Worm (Caenorhabditis elegans): ENCODE data around the gene urm-1.
A peak's percentile ranks its signal among the peaks of the same experiment; 100 is the strongest.

Gene urm-1

DNA sequence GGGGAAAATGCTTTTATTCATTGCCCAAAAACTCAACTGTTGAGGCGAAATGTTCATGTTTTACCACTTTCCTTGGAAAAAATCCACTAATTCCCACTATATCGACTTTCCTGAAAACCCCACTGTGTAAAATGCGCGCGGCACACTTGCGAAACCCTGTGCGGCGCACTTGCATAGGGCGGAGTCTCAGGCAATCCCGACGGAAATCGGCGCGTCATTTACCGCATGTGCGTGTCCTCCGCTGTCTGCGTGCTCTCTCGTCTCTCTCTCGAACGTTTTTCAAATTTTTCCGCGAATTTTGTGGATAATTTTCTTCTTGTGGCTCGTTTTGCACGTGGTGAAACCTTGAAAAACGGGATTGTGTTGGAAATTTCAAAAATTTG is 44.1 kb upstream of the urm-1 start, which contains the start of gene atx-2 (continued):
- TF ChIP-seq unc-62 (GFP tag; optimal IDR thresholded peaks at IDR 0.05 in 1 of 2) (no peak), unc-62 (tag; optimal IDR thresholded peaks at IDR 0.05) (no peak), T26A8.4 (GFP tag; IDR thresholded peaks at IDR 0.05) (peak; percentile 91), nhr-25 (tag; optimal IDR thresholded peaks at IDR 0.05; ENCODE audit: borderline replicate concordance, insufficient read depth) (no peak), madf-9 (GFP tag; conservative IDR thresholded peaks at IDR 0.05) (peak; percentile 99), dve-1 (tag; optimal IDR thresholded peaks at IDR 0.05; ENCODE audit: insufficient read depth) (peak; percentile 82), nhr-10 (tag; optimal IDR thresholded peaks at IDR 0.05) (peak; percentile 26), pha-4 (GFP tag; IDR thresholded peaks at IDR 0.05) (peak; percentile 91), pha-4 (tag; optimal IDR thresholded peaks at IDR 0.05) (no peak), nhr-28 (tag; optimal IDR thresholded peaks at IDR 0.05) (peak; percentile 23), dmd-6 (GFP tag; IDR thresholded peaks at IDR 0.05) (peak; percentile 87), lin-38 (GFP tag; IDR thresholded peaks at IDR 0.05) (peak; percentile 98)

DNA sequence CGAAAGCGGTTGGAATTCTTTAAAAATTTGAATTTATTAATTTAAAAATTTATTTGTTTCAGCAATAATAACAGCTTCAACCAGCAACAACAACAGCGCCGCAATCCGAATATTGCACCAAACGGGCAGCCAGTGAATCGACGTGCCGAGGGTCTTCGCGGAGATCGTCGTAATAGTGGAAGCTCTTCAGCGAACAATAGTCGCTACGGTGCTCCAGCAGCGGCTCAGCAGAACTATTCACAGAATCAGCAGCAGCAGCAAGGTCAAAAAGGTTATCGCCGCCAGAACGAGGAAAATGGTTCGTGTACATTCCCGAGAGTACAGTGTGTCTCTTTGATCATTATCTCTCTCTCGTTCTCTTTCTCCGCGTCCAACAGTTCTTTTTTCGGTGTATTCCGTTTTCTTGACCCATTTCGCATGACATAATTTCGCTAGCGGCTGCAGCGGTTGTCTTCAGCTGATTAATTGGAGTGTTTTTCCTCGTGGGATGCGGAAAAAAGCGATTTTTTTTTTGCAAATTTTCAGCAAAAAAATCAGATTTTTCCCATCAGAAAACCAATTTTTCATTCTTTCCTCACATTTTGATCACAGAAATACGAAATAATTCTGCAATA is 42.2 kb upstream of the urm-1 start:
- TF ChIP-seq mes-2 (tag; optimal IDR thresholded peaks at IDR 0.05; ENCODE audit: poor library complexity, severe bottlenecking) (no peak), Y75B8A.6 (GFP tag; IDR thresholded peaks at IDR 0.05) (no peak), aha-1 (tag) (peak; percentile 56), dve-1 (tag; optimal IDR thresholded peaks at IDR 0.05; ENCODE audit: insufficient read depth) (no peak), set-16 (GFP tag; IDR thresholded peaks at IDR 0.05) (peak; percentile 46; the same call in 1 of the 2 replicates), hmg-1.1 (GFP tag; IDR thresholded peaks at IDR 0.05) (0 out of 2 replicates have a peak, but pooled peaks have one; percentile 14)

DNA sequence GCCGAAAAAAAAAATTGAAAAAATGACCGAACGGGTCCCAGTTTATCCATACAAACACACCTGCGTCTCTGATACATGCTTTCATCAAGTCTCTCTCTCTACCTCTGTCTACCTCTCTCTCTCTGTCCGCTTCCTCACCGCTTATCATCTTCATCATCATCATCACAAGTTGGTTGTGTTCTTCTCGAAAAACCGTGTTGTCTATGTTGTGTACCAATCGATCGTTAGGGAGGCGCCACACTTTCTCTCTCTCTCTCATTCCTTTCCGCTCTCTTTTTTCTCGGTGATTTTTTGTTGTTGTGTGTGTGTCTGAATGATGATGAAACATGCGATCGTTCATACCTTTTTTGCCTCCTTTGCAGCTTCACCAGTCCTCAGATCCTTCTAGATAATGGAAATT is 41.6 kb upstream of the urm-1 start:
- TF ChIP-seq T20F7.1 (GFP tag; optimal IDR thresholded peaks at IDR 0.05) = no peak
- no peak for TF ChIP-seq mdt-29 (GFP tag; IDR thresholded peaks at IDR 0.05)
- TF ChIP-seq zip-11 (GFP tag; IDR thresholded peaks at IDR 0.05) = no peak
- TF ChIP-seq duxl-1 (tag; optimal IDR thresholded peaks at IDR 0.05; ENCODE audit: poor library complexity) = no peak
- no peak for TF ChIP-seq daf-12 (tag; optimal IDR thresholded peaks at IDR 0.05)
- no peak for TF ChIP-seq ztf-7 (tag; optimal IDR thresholded peaks at IDR 0.05)
- no peak for TF ChIP-seq rbr-2 (tag; optimal IDR thresholded peaks at IDR 0.05)
- TF ChIP-seq lsy-2 (tag; optimal IDR thresholded peaks at IDR 0.05) = peak in 1 of 2 experiments; percentile 64
- peak; percentile 50 for TF ChIP-seq mes-2 (tag; optimal IDR thresholded peaks at IDR 0.05; ENCODE audit: poor library complexity, severe bottlenecking)
- TF ChIP-seq lim-7 (GFP tag; IDR thresholded peaks at IDR 0.05) = no peak
- TF ChIP-seq snpc-4 (tag; optimal IDR thresholded peaks at IDR 0.05) = no peak
- no peak for TF ChIP-seq fkh-10 (GFP tag; optimal IDR thresholded peaks at IDR 0.05)
- TF ChIP-seq egl-27 (tag; optimal IDR thresholded peaks at IDR 0.05) = no peak
- no peak for TF ChIP-seq cey-2 (tag; optimal IDR thresholded peaks at IDR 0.05; ENCODE audit: borderline replicate concordance, insufficient read depth)
- TF ChIP-seq mep-1 (tag; optimal IDR thresholded peaks at IDR 0.05) = peak; percentile 64
- TF ChIP-seq hlh-11 (tag; optimal IDR thresholded peaks at IDR 0.05) = peak; percentile 82
- no peak for TF ChIP-seq ceh-44 (GFP tag; IDR thresholded peaks at IDR 0.05)
- TF ChIP-seq dmd-8 (GFP tag; IDR thresholded peaks at IDR 0.05) = no peak
- no peak for TF ChIP-seq daf-16 (GFP tag; optimal IDR thresholded peaks at IDR 0.05)
- TF ChIP-seq daf-16 (tag; optimal IDR thresholded peaks at IDR 0.05) = peak; percentile 95
- no peak for TF ChIP-seq lir-3 (tag; optimal IDR thresholded peaks at IDR 0.05)
- TF ChIP-seq saeg-2 (GFP tag; IDR thresholded peaks at IDR 0.05) = no peak
- TF ChIP-seq F37D6.2 (tag; optimal IDR thresholded peaks at IDR 0.05) = no peak
- no peak for TF ChIP-seq nhr-102 (tag; optimal IDR thresholded peaks at IDR 0.05)
- TF ChIP-seq pha-4 (GFP tag; IDR thresholded peaks at IDR 0.05) = no peak
- TF ChIP-seq pha-4 (tag; optimal IDR thresholded peaks at IDR 0.05) = no peak
- peak; percentile 10 for TF ChIP-seq nhr-11 (tag; optimal IDR thresholded peaks at IDR 0.05)
- no peak for TF ChIP-seq zfp-2 (tag; optimal IDR thresholded peaks at IDR 0.05)
- TF ChIP-seq F49E8.2 (tag; optimal IDR thresholded peaks at IDR 0.05; ENCODE audit: borderline replicate concordance) = no peak
- peak; percentile 33 for TF ChIP-seq dmd-6 (GFP tag; IDR thresholded peaks at IDR 0.05)
- TF ChIP-seq lin-29 (GFP tag; IDR thresholded peaks at IDR 0.05) = no peak
- TF ChIP-seq egl-43 (GFP tag; IDR thresholded peaks at IDR 0.05) = no peak
- TF ChIP-seq zip-2 (tag; optimal IDR thresholded peaks at IDR 0.05) = no peak
- no peak for TF ChIP-seq ZK337.2 (GFP tag; IDR thresholded peaks at IDR 0.05)

Measured in whole organism, L4 larva.